Worm (Caenorhabditis elegans) whole organism, L4 larva: ENCODE data around the gene frpr-7.

Source experiments
- R02D3.7 ChIP-seq: fragments of 150-350 bp; sonication (generic microtip); optimal IDR thresholded peaks from 3 replicates; lab custom pipeline; 2014; ENCODE audit warnings: missing biosample characterization, missing genetic modification characterization
- T20F7.1 ChIP-seq: fragments of 200-800 bp; sonication (Bioruptor generic); optimal IDR thresholded peaks from 2 replicates; lab custom pipeline; 2018; ENCODE audit warnings: mild to moderate bottlenecking, missing genetic modification characterization, missing compliant biosample characterization
- aly-2 ChIP-seq: sonication (generic microtip); optimal IDR thresholded peaks from 2 replicates; lab custom pipeline; 2018; ENCODE audit warnings: missing biosample characterization, missing genetic modification characterization
- ceh-82 ChIP-seq: sonication (generic microtip); optimal IDR thresholded peaks from 2 replicates; lab custom pipeline; 2017; ENCODE audit warnings: missing biosample characterization, missing genetic modification characterization
- fkh-10 ChIP-seq: fragments of 150-350 bp; optimal IDR thresholded peaks from 2 replicates; lab custom pipeline; 2014; ENCODE audit warnings: missing biosample characterization, missing genetic modification reagents, missing genetic modification characterization
- hlh-30 ChIP-seq: sonication (generic microtip); optimal IDR thresholded peaks from 2 replicates; lab custom pipeline; 2017; ENCODE audit warnings: antibody characterized with exemption, mild to moderate bottlenecking, missing genetic modification characterization, missing compliant biosample characterization; ENCODE audit not compliant: insufficient read depth
- lin-13 ChIP-seq: fragments of 150-350 bp; optimal IDR thresholded peaks from 2 replicates; lab custom pipeline; 2014; ENCODE audit warnings: missing biosample characterization, missing genetic modification reagents, missing genetic modification characterization
- lin-38 ChIP-seq: fragments of 200-800 bp; sonication (Bioruptor generic); IDR thresholded peaks from 2 replicates; pipeline ENCODE4 v1.3.6; 2022; ENCODE audit warnings: missing genetic modification reagents, missing genetic modification characterization, missing compliant biosample characterization
- lin-39 ChIP-seq: fragments of 150-350 bp; optimal IDR thresholded peaks from 2 replicates; lab custom pipeline; 2014; ENCODE audit warnings: missing biosample characterization, missing genetic modification reagents, missing genetic modification characterization
- nhr-11 ChIP-seq: fragments of 150-350 bp; optimal IDR thresholded peaks from 2 replicates; lab custom pipeline; 2014; ENCODE audit warnings: missing biosample characterization, missing genetic modification characterization
- nhr-25 ChIP-seq: sonication (generic microtip); optimal IDR thresholded peaks from 2 replicates; lab custom pipeline; 2017; ENCODE audit warnings: missing genetic modification characterization, mild to moderate bottlenecking, missing compliant biosample characterization, antibody characterized with exemption, moderate library complexity, borderline replicate concordance; ENCODE audit not compliant: insufficient read depth
- vab-7 ChIP-seq: fragments of 200-800 bp; sonication (Bioruptor generic); IDR thresholded peaks from 2 replicates; pipeline ENCODE4 v1.3.6; 2022; ENCODE audit warnings: missing genetic modification reagents, missing genetic modification characterization, missing compliant biosample characterization

DNA sequence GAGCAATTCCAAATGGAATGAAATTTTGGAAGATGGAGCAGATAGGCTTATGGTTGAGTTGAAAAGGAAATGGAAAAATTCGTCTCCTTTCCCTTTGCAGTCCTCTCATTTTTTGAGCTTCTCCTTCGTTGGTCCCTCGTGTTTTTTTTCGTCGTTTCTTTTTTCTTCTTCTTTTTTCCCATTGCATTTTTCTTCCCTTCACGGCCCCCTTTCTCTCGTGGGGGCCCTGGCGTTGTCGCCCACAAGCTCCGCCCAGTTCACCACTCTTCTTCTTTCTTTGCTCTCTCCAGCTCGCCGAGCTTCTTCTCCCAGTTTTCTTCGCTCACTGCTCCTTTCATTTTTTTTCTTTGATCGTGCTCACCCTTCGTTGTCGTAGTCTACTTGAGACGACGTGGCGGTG is 60.2 kb downstream of the frpr-7 start:
- TF ChIP-seq T20F7.1 (GFP tag; lab: Kevin White, UChicago) (no peak), vab-7 (GFP tag; lab: Robert Waterston, UW) (no peak), fkh-10 (GFP tag; lab: Kevin White, UChicago) (peak; percentile 2), nhr-11 (no peak), R02D3.7 (tag; lab: Kevin White, UChicago) (no peak), lin-13 (GFP tag; lab: Kevin White, UChicago) (no peak), ceh-82 (tag; lab: Kevin White, UChicago) (no peak), hlh-30 (tag; lab: Kevin White, UChicago) (peak; percentile 51), nhr-25 (no peak), aly-2 (tag; lab: Kevin White, UChicago) (no peak), lin-39 (tag; lab: Kevin White, UChicago) (no peak), lin-38 (GFP tag; lab: Robert Waterston, UW) (no peak)
